Fruit fly (Drosophila melanogaster) whole organism, pupa: ENCODE data around the gene CG46301.

ENCODE experiments used
- CG32121 ChIP-seq: fragments of 200-800 bp; sonication (Bioruptor generic); IDR thresholded peaks from 2 replicates; pipeline ENCODE4 v1.3.6; 2022; ENCODE audit warnings: missing biosample characterization, missing genetic modification characterization
- CG4496 ChIP-seq: fragments of 200-800 bp; sonication (Bioruptor generic); IDR thresholded peaks from 3 replicates; pipeline ENCODE4 v1.3.6; 2022; ENCODE audit warnings: missing biosample characterization, missing genetic modification characterization
- CG8159 ChIP-seq: fragments of 200-800 bp; sonication (Bioruptor generic); optimal IDR thresholded peaks from 3 replicates; lab custom pipeline; 2018; ENCODE audit warnings: missing biosample characterization, mild to moderate bottlenecking, missing genetic modification characterization, moderate library complexity
- CG9948 ChIP-seq: fragments of 200-800 bp; sonication (Bioruptor generic); optimal IDR thresholded peaks from 2 replicates; lab custom pipeline; 2018; ENCODE audit warnings: missing biosample characterization, mild to moderate bottlenecking, missing genetic modification characterization, moderate library complexity
- EcR ChIP-seq: fragments of 200-800 bp; sonication (Bioruptor generic); optimal IDR thresholded peaks from 3 replicates; lab custom pipeline; 2019; ENCODE audit warnings: missing biosample characterization, missing genetic modification characterization, mild to moderate bottlenecking, moderate library complexity, missing genetic modification reagents
- Snoo ChIP-seq: fragments of 200-800 bp; sonication (Bioruptor generic); optimal IDR thresholded peaks from 3 replicates; lab custom pipeline; 2017; ENCODE audit warnings: missing biosample characterization, mild to moderate bottlenecking, missing genetic modification characterization, inconsistent platforms
- fd96Ca ChIP-seq: fragments of 200-800 bp; sonication (Bioruptor generic); IDR thresholded peaks from 3 replicates; pipeline ENCODE4 v1.3.6; 2022; ENCODE audit warnings: missing biosample characterization, missing genetic modification characterization

DNA sequence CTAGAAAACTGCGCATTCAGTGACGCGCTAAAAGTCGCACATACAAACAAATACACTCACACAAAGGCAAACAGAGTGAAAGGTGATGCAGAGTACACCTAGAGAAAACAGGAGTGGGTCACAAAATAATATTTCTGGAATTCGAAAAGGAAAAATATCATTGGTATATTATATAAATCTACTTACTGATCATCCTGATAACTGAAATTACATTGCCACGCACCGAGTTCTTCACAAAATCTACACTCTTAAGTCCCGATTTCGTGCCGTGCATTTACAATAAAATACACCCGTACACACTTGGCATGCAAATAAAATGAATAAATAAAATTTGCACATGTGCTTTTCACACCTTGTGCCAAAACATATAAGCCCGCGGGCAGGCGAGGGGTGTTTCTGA, 33.7 kb upstream of the CG46301 start:
- TF ChIP-seq EcR (GFP tag; lab: Kevin White, UChicago) (no peak), fd96Ca (GFP tag; lab: Robert Waterston, UW) (peak; percentile 42; the same call in 1 of the 3 replicates), Snoo (tag; lab: Kevin White, UChicago) (no peak), CG4496 (peak; percentile 18; the same call in 1 of the 3 replicates), CG32121 (GFP tag; lab: Robert Waterston, UW) (no peak), CG8159 (tag; lab: Kevin White, UChicago) (peak; percentile 53), CG9948 (no peak)
